Worm (Caenorhabditis elegans) whole organism, L4 larva: ENCODE results near the gene T15B7.14.

Experiments used
- F37D6.2 ChIP-seq: sonication (generic microtip); optimal IDR thresholded peaks from 2 replicates; lab custom pipeline; 2016; ENCODE audit warnings: mild to moderate bottlenecking, missing genetic modification characterization, missing compliant biosample characterization
- F44E2.7 ChIP-seq: fragments of 200-800 bp; sonication (Bioruptor generic); IDR thresholded peaks from 2 replicates; pipeline ENCODE4 v2.1.2; 2022; ENCODE audit warnings: missing genetic modification characterization, missing compliant biosample characterization
- T26A8.4 ChIP-seq: fragments of 200-800 bp; sonication (Bioruptor generic); IDR thresholded peaks from 2 replicates; pipeline ENCODE4 v1.3.6; 2022; ENCODE audit warnings: missing genetic modification characterization, missing compliant biosample characterization
- Y105C5A.15 ChIP-seq: fragments of 200-800 bp; sonication (Bioruptor generic); IDR thresholded peaks from 2 replicates; pipeline ENCODE4 v1.3.6; 2022; ENCODE audit warnings: missing genetic modification characterization, missing compliant biosample characterization
- aha-1 ChIP-seq: fragments of 150-350 bp; peaks from one replicate; lab custom pipeline; 2014; ENCODE audit warnings: missing biosample characterization, missing genetic modification characterization
- ceh-32 ChIP-seq: sonication (generic microtip); optimal IDR thresholded peaks from 2 replicates; lab custom pipeline; 2016; ENCODE audit warnings: mild to moderate bottlenecking, missing genetic modification characterization, missing compliant biosample characterization; ENCODE audit not compliant: poor library complexity
- ces-1 ChIP-seq: fragments of 150-350 bp; sonication (generic microtip); optimal IDR thresholded peaks from 4 replicates; lab custom pipeline; 2014; ENCODE audit warnings: missing biosample characterization, missing genetic modification reagents, missing genetic modification characterization
- dmd-6 ChIP-seq: fragments of 200-800 bp; sonication (Bioruptor generic); IDR thresholded peaks from 2 replicates; pipeline ENCODE4 v1.3.6; 2022; ENCODE audit warnings: missing genetic modification reagents, missing genetic modification characterization, missing compliant biosample characterization
- dmd-8 ChIP-seq: fragments of 200-800 bp; sonication (Bioruptor generic); IDR thresholded peaks from 2 replicates; pipeline ENCODE4 v1.3.6; 2022; ENCODE audit warnings: missing genetic modification characterization, missing compliant biosample characterization
- dmd-9 ChIP-seq: fragments of 200-800 bp; sonication (Bioruptor generic); IDR thresholded peaks from 2 replicates; pipeline ENCODE4 v1.3.6; 2022; ENCODE audit warnings: missing genetic modification reagents, missing genetic modification characterization, missing compliant biosample characterization
- duxl-1 ChIP-seq: sonication (generic microtip); optimal IDR thresholded peaks from 2 replicates; lab custom pipeline; 2016; ENCODE audit warnings: mild to moderate bottlenecking, missing genetic modification characterization, moderate library complexity, missing compliant biosample characterization; ENCODE audit not compliant: poor library complexity
- lin-1 ChIP-seq: fragments of 200-800 bp; sonication (Bioruptor generic); IDR thresholded peaks from 2 replicates; pipeline ENCODE4 v1.3.6; 2022; ENCODE audit warnings: missing genetic modification reagents, missing genetic modification characterization, missing compliant biosample characterization
- lin-15B ChIP-seq: fragments of 150-350 bp; sonication (generic microtip); optimal IDR thresholded peaks from 3 replicates; lab custom pipeline; 2014; ENCODE audit warnings: missing biosample characterization, missing genetic modification characterization
- lsy-2 ChIP-seq, 2 experiments: fragments of 150-350 bp in 1 of 2; sonication (generic microtip) in 1 of 2; optimal IDR thresholded peaks; 2 replicates each; lab custom pipeline; 2014 to 2017; ENCODE audit warnings: missing biosample characterization in 2 of 2, missing genetic modification characterization in 2 of 2
- madf-9 ChIP-seq: fragments of 200-800 bp; sonication (Bioruptor generic); conservative IDR thresholded peaks from 2 replicates; pipeline ENCODE4 v1.3.6; 2022; ENCODE audit warnings: missing genetic modification reagents, missing genetic modification characterization, missing compliant biosample characterization
- mxl-2 ChIP-seq: fragments of 200-800 bp; sonication (Bioruptor generic); conservative IDR thresholded peaks from 2 replicates; pipeline ENCODE4 v1.3.6; 2022; ENCODE audit warnings: missing genetic modification reagents, missing genetic modification characterization, missing compliant biosample characterization
- mxl-3 ChIP-seq: fragments of 200-800 bp; sonication (Bioruptor generic); optimal IDR thresholded peaks from 2 replicates; lab custom pipeline; 2018; ENCODE audit warnings: mild to moderate bottlenecking, missing genetic modification characterization, missing compliant biosample characterization
- nhr-10 ChIP-seq: fragments of 150-350 bp; optimal IDR thresholded peaks from 2 replicates; lab custom pipeline; 2014; ENCODE audit warnings: missing biosample characterization, missing genetic modification characterization
- nhr-102 ChIP-seq: sonication (generic microtip); optimal IDR thresholded peaks from 2 replicates; lab custom pipeline; 2016; ENCODE audit warnings: mild to moderate bottlenecking, missing genetic modification characterization, moderate library complexity, missing compliant biosample characterization
- nhr-11 ChIP-seq: fragments of 150-350 bp; optimal IDR thresholded peaks from 2 replicates; lab custom pipeline; 2014; ENCODE audit warnings: missing biosample characterization, missing genetic modification characterization
- nhr-111 ChIP-seq: fragments of 200-800 bp; sonication (Bioruptor generic); optimal IDR thresholded peaks from 2 replicates; lab custom pipeline; 2018; ENCODE audit warnings: mild to moderate bottlenecking, missing genetic modification characterization, missing compliant biosample characterization
- nhr-237 ChIP-seq: sonication (generic microtip); optimal IDR thresholded peaks from 2 replicates; lab custom pipeline; 2017; ENCODE audit warnings: missing biosample characterization, missing genetic modification characterization
- nhr-28 ChIP-seq: fragments of 150-350 bp; optimal IDR thresholded peaks from 2 replicates; lab custom pipeline; 2014; ENCODE audit warnings: missing biosample characterization, missing genetic modification characterization
- nhr-41 ChIP-seq: fragments of 200-800 bp; sonication (Bioruptor generic); IDR thresholded peaks from 2 replicates; pipeline ENCODE4 v1.3.6; 2022; ENCODE audit warnings: missing genetic modification reagents, missing genetic modification characterization, missing compliant biosample characterization
- nhr-42 ChIP-seq: fragments of 200-800 bp; sonication (Bioruptor generic); IDR thresholded peaks from 2 replicates; pipeline ENCODE4 v1.3.6; 2022; ENCODE audit warnings: missing genetic modification characterization, missing compliant biosample characterization
- nhr-76 ChIP-seq: fragments of 150-350 bp; optimal IDR thresholded peaks from 2 replicates; lab custom pipeline; 2014; ENCODE audit warnings: missing biosample characterization, missing genetic modification characterization
- pqm-1 ChIP-seq: sonication (generic microtip); optimal IDR thresholded peaks from 2 replicates; lab custom pipeline; 2017; ENCODE audit warnings: missing biosample characterization, missing genetic modification characterization
- rbr-2 ChIP-seq: sonication (generic microtip); optimal IDR thresholded peaks from 2 replicates; lab custom pipeline; 2016; ENCODE audit warnings: missing genotype, missing genetic modification characterization, missing compliant biosample characterization
- sdz-12 ChIP-seq: fragments of 200-800 bp; sonication (Bioruptor generic); optimal IDR thresholded peaks from 2 replicates; lab custom pipeline; 2018; ENCODE audit warnings: mild to moderate bottlenecking, missing genetic modification characterization, missing compliant biosample characterization
- set-16 ChIP-seq: fragments of 200-800 bp; sonication (Bioruptor generic); IDR thresholded peaks from 2 replicates; pipeline ENCODE4 v1.3.6; 2022; ENCODE audit warnings: missing genetic modification reagents, missing genetic modification characterization, missing compliant biosample characterization
- skn-1 ChIP-seq: fragments of 150-350 bp; optimal IDR thresholded peaks from 2 replicates; lab custom pipeline; 2014; ENCODE audit warnings: missing biosample characterization, missing genetic modification characterization
- snpc-4 ChIP-seq: fragments of 150-350 bp; optimal IDR thresholded peaks from 2 replicates; lab custom pipeline; 2014; ENCODE audit warnings: missing biosample characterization, missing genetic modification characterization
- spr-1 ChIP-seq: sonication (generic microtip); optimal IDR thresholded peaks from 2 replicates; lab custom pipeline; 2016; ENCODE audit warnings: mild to moderate bottlenecking, missing genetic modification characterization, missing compliant biosample characterization
- tra-1 ChIP-seq: fragments of 200-800 bp; sonication (Bioruptor generic); IDR thresholded peaks from 2 replicates; pipeline ENCODE4 v1.3.6; 2022; ENCODE audit warnings: missing genetic modification reagents, missing genetic modification characterization, missing compliant biosample characterization
- unc-130 ChIP-seq: sonication (generic microtip); optimal IDR thresholded peaks from 2 replicates; lab custom pipeline; 2016; ENCODE audit warnings: missing genetic modification reagents, missing genetic modification characterization, missing compliant biosample characterization
- unc-62 ChIP-seq, 3 experiments: fragments of 150-350 bp in 1 of 3; sonication (generic microtip); optimal IDR thresholded peaks in 2 of 3; peaks in 1 of 3; 1 replicate in 1 of 3; 2 replicates in 2 of 3; lab custom pipeline; 2014 to 2017; ENCODE audit warnings: missing biosample characterization in 3 of 3, missing genetic modification characterization in 3 of 3, missing genetic modification reagents in 3 of 3, missing genotype in 1 of 3
- vab-7 ChIP-seq: fragments of 200-800 bp; sonication (Bioruptor generic); IDR thresholded peaks from 2 replicates; pipeline ENCODE4 v1.3.6; 2022; ENCODE audit warnings: missing genetic modification reagents, missing genetic modification characterization, missing compliant biosample characterization
- zfp-2 ChIP-seq: sonication (generic microtip); optimal IDR thresholded peaks from 2 replicates; lab custom pipeline; 2016; ENCODE audit warnings: mild to moderate bottlenecking, missing genetic modification characterization, missing compliant biosample characterization

The T15B7.14 gene

ce11 chrV:6830755-6831227, 4.4 kb downstream of the T15B7.14 start, which contains the start of gene col-142:
Gene col-142, plus strand, starts transcription at chrV:6831177.
- TF ChIP-seq rbr-2 (tag; lab: Kevin White, UChicago) (no peak), F44E2.7 (no peak), madf-9 (GFP tag; lab: Robert Waterston, UW) (no peak), nhr-28 (tag; lab: Kevin White, UChicago) (peak; percentile 9), duxl-1 (tag; lab: Kevin White, UChicago) (no peak), snpc-4 (tag; lab: Kevin White, UChicago) (no peak), F37D6.2 (tag; lab: Kevin White, UChicago) (no peak)

- TF ChIP-seq unc-130 (GFP tag; lab: Kevin White, UChicago) (no peak), aha-1 (tag; lab: Kevin White, UChicago) (peak; percentile 36), set-16 (GFP tag; lab: Robert Waterston, UW) (peak; percentile 97), dmd-6 (no peak), lsy-2 (tag; optimal IDR thresholded peaks at IDR 0.05; lab: Kevin White, UChicago) (no peak), mxl-3 (GFP tag; lab: Kevin White, UChicago) (no peak), ces-1 (no peak)
- TF ChIP-seq, all 104 proteins: peak for 2
Observed at ce11 chrV:6830075-6830474, 5.1 kb downstream of the T15B7.14 start.

- TF ChIP-seq pqm-1 (tag; lab: Kevin White, UChicago), result no peak
- no peak for TF ChIP-seq lin-15B
- no peak for TF ChIP-seq nhr-41 (GFP tag; lab: Robert Waterston, UW)
- no peak for TF ChIP-seq sdz-12
- no peak for TF ChIP-seq nhr-42 (GFP tag; lab: Robert Waterston, UW)
- no peak for TF ChIP-seq unc-62 (GFP tag; optimal IDR thresholded peaks at IDR 0.05 in 1 of 2; lab: Kevin White, UChicago)
- TF ChIP-seq unc-62 (tag; optimal IDR thresholded peaks at IDR 0.05; lab: Kevin White, UChicago), result no peak
- no peak for TF ChIP-seq Y105C5A.15 (GFP tag; lab: Robert Waterston, UW)
- no peak for TF ChIP-seq nhr-237 (tag; lab: Kevin White, UChicago)
- no peak for TF ChIP-seq ceh-32
- TF ChIP-seq skn-1 (tag; lab: Kevin White, UChicago), result no peak
Observed at ce11 chrV:6829404-6829803, 5.7 kb downstream of the T15B7.14 start, which contains the start of gene col-141. Gene col-141, plus strand, starts transcription at chrV:6829704.

- no peak for TF ChIP-seq dmd-9 (GFP tag; lab: Robert Waterston, UW)
- no peak for TF ChIP-seq lin-1 (GFP tag; lab: Robert Waterston, UW)
- TF ChIP-seq aha-1 (tag; lab: Kevin White, UChicago), result no peak
- no peak for TF ChIP-seq T26A8.4 (GFP tag; lab: Robert Waterston, UW)
- no peak for TF ChIP-seq mxl-2 (GFP tag; lab: Robert Waterston, UW)
- no peak for TF ChIP-seq tra-1 (GFP tag; lab: Robert Waterston, UW)
- no peak for TF ChIP-seq spr-1 (tag; lab: Kevin White, UChicago)
- TF ChIP-seq nhr-11 (tag; lab: Kevin White, UChicago), result no peak
- no peak for TF ChIP-seq rbr-2 (tag; lab: Kevin White, UChicago)
- no peak for TF ChIP-seq nhr-111 (GFP tag; lab: Kevin White, UChicago)
- TF ChIP-seq zfp-2 (tag; lab: Kevin White, UChicago), result no peak
- TF ChIP-seq nhr-102 (tag; lab: Kevin White, UChicago), result no peak
- TF ChIP-seq nhr-76, result no peak
- TF ChIP-seq nhr-10 (tag; lab: Kevin White, UChicago), result no peak
- TF ChIP-seq dmd-8 (GFP tag; lab: Robert Waterston, UW), result no peak
- TF ChIP-seq vab-7, result no peak
- no peak for TF ChIP-seq unc-62 (GFP tag; optimal IDR thresholded peaks at IDR 0.05 in 1 of 2; lab: Kevin White, UChicago)
- no peak for TF ChIP-seq unc-62 (tag; optimal IDR thresholded peaks at IDR 0.05; lab: Kevin White, UChicago)
Observed at ce11 chrV:6828786-6829185, 6.4 kb downstream of the T15B7.14 start, which contains the start of gene dmsr-15. Gene dmsr-15, minus strand, starts transcription at chrV:6828886.
